Worm (Caenorhabditis elegans) whole organism, L4 larva: Measurements from ENCODE around the gene C14B9.3.

Source experiments
- skn-1 ChIP-seq: fragments of 150-350 bp; optimal IDR thresholded peaks from 2 replicates; lab custom pipeline; 2014; ENCODE audit warnings: missing biosample characterization, missing genetic modification characterization
- snpc-4 ChIP-seq: fragments of 150-350 bp; optimal IDR thresholded peaks from 2 replicates; lab custom pipeline; 2014; ENCODE audit warnings: missing biosample characterization, missing genetic modification characterization

- TF ChIP-seq snpc-4: no peak
- TF ChIP-seq skn-1 (tag; lab: Kevin White, UChicago): no peak
Measured at ce11 chrIII:8085355-8085754, 23.2 kb upstream of the C14B9.3 start, which contains the start of the genes K06H7.7 and grp-1.
